Worm (Caenorhabditis elegans) whole organism, L4 larva: ENCODE measurements around the gene fbxa-78.

Experiments used
- F26F4.8 ChIP-seq: fragments of 200-800 bp; sonication (Bioruptor generic); conservative IDR thresholded peaks from 2 replicates; pipeline ENCODE4 v1.3.6; 2022; ENCODE audit warnings: missing genetic modification characterization, missing compliant biosample characterization
- F44E2.7 ChIP-seq: fragments of 200-800 bp; sonication (Bioruptor generic); IDR thresholded peaks from 2 replicates; pipeline ENCODE4 v2.1.2; 2022; ENCODE audit warnings: missing genetic modification characterization, missing compliant biosample characterization
- T20F7.1 ChIP-seq: fragments of 200-800 bp; sonication (Bioruptor generic); optimal IDR thresholded peaks from 2 replicates; lab custom pipeline; 2018; ENCODE audit warnings: mild to moderate bottlenecking, missing genetic modification characterization, missing compliant biosample characterization
- Y105C5A.15 ChIP-seq: fragments of 200-800 bp; sonication (Bioruptor generic); IDR thresholded peaks from 2 replicates; pipeline ENCODE4 v1.3.6; 2022; ENCODE audit warnings: missing genetic modification characterization, missing compliant biosample characterization
- Y75B8A.6 ChIP-seq: fragments of 200-800 bp; sonication (Bioruptor generic); IDR thresholded peaks from 2 replicates; pipeline ENCODE4 v1.3.6; 2022; ENCODE audit warnings: missing genetic modification reagents, missing genetic modification characterization, missing compliant biosample characterization
- ZK337.2 ChIP-seq: fragments of 200-800 bp; sonication (Bioruptor generic); IDR thresholded peaks from 2 replicates; pipeline ENCODE4 v1.3.6; 2022; ENCODE audit warnings: missing genetic modification reagents, missing genetic modification characterization, missing compliant biosample characterization
- aly-2 ChIP-seq: sonication (generic microtip); optimal IDR thresholded peaks from 2 replicates; lab custom pipeline; 2018; ENCODE audit warnings: missing biosample characterization, missing genetic modification characterization
- ama-1 ChIP-seq: fragments of 150-350 bp; optimal IDR thresholded peaks from 2 replicates; lab custom pipeline; 2014; ENCODE audit warnings: inconsistent platforms, mixed read lengths
- attf-4 ChIP-seq: sonication (generic microtip); optimal IDR thresholded peaks from 3 replicates; lab custom pipeline; 2017; ENCODE audit warnings: missing biosample characterization, missing genetic modification characterization
- ceh-20 ChIP-seq: fragments of 200-800 bp; sonication (Bioruptor generic); IDR thresholded peaks from 2 replicates; pipeline ENCODE4 v1.3.6; 2022; ENCODE audit warnings: missing genetic modification reagents, missing genetic modification characterization, missing compliant biosample characterization
- ceh-28 ChIP-seq: fragments of 150-350 bp; optimal IDR thresholded peaks from 2 replicates; lab custom pipeline; 2014; ENCODE audit warnings: missing biosample characterization, missing genetic modification reagents, missing genetic modification characterization
- ceh-44 ChIP-seq: fragments of 200-800 bp; sonication (Bioruptor generic); IDR thresholded peaks from 2 replicates; pipeline ENCODE4 v1.3.6; 2022; ENCODE audit warnings: missing genetic modification reagents, missing genetic modification characterization, missing compliant biosample characterization
- cey-2 ChIP-seq: sonication (generic microtip); optimal IDR thresholded peaks from 3 replicates; lab custom pipeline; 2017; ENCODE audit warnings: missing genetic modification characterization, mild to moderate bottlenecking, missing compliant biosample characterization, antibody characterized with exemption, borderline replicate concordance; ENCODE audit not compliant: insufficient read depth
- daf-12 ChIP-seq: fragments of 150-350 bp; optimal IDR thresholded peaks from 2 replicates; lab custom pipeline; 2014; ENCODE audit warnings: missing biosample characterization, missing genetic modification reagents, missing genetic modification characterization
- daf-16 ChIP-seq, 3 experiments: sonication (generic microtip); optimal IDR thresholded peaks; 2 replicates each; lab custom pipeline; 2016 to 2017; ENCODE audit warnings: missing genetic modification characterization in 3 of 3, missing genetic modification reagents in 3 of 3, mild to moderate bottlenecking in 2 of 3, missing compliant biosample characterization in 2 of 3, missing biosample characterization in 1 of 3, moderate library complexity in 1 of 3
- daf-19 ChIP-seq: fragments of 200-800 bp; sonication (Bioruptor generic); conservative IDR thresholded peaks from 2 replicates; pipeline ENCODE4 v1.3.6; 2022; ENCODE audit warnings: missing genetic modification characterization, missing compliant biosample characterization
- dmd-6 ChIP-seq: fragments of 200-800 bp; sonication (Bioruptor generic); IDR thresholded peaks from 2 replicates; pipeline ENCODE4 v1.3.6; 2022; ENCODE audit warnings: missing genetic modification reagents, missing genetic modification characterization, missing compliant biosample characterization
- dpl-1 ChIP-seq: fragments of 150-350 bp; optimal IDR thresholded peaks from 2 replicates; lab custom pipeline; 2014; ENCODE audit warnings: missing biosample characterization, missing genetic modification reagents, missing genetic modification characterization
- dve-1 ChIP-seq: sonication (generic microtip); optimal IDR thresholded peaks from 2 replicates; lab custom pipeline; 2017; ENCODE audit warnings: antibody characterized with exemption, mild to moderate bottlenecking, missing genetic modification characterization, missing compliant biosample characterization; ENCODE audit not compliant: insufficient read depth
- egl-43 ChIP-seq: fragments of 200-800 bp; sonication (Bioruptor generic); IDR thresholded peaks from 2 replicates; pipeline ENCODE4 v1.3.6; 2022; ENCODE audit warnings: missing genetic modification reagents, missing genetic modification characterization, missing compliant biosample characterization
- fos-1 ChIP-seq: fragments of 150-350 bp; optimal IDR thresholded peaks from 2 replicates; lab custom pipeline; 2014; ENCODE audit warnings: missing biosample characterization, missing genetic modification characterization
- gei-8 ChIP-seq: fragments of 200-800 bp; sonication (Bioruptor generic); optimal IDR thresholded peaks from 2 replicates; lab custom pipeline; 2018; ENCODE audit warnings: mild to moderate bottlenecking, missing genetic modification characterization, missing compliant biosample characterization
- hlh-11 ChIP-seq: fragments of 200-800 bp; sonication (Bioruptor generic); optimal IDR thresholded peaks from 2 replicates; lab custom pipeline; 2018; ENCODE audit warnings: mild to moderate bottlenecking, missing genetic modification characterization, missing compliant biosample characterization
- hlh-30 ChIP-seq: sonication (generic microtip); optimal IDR thresholded peaks from 2 replicates; lab custom pipeline; 2017; ENCODE audit warnings: antibody characterized with exemption, mild to moderate bottlenecking, missing genetic modification characterization, missing compliant biosample characterization; ENCODE audit not compliant: insufficient read depth
- lim-7 ChIP-seq: fragments of 200-800 bp; sonication (Bioruptor generic); IDR thresholded peaks from 2 replicates; pipeline ENCODE4 v1.3.6; 2022; ENCODE audit warnings: missing genetic modification characterization, missing compliant biosample characterization
- lin-13 ChIP-seq: fragments of 150-350 bp; optimal IDR thresholded peaks from 2 replicates; lab custom pipeline; 2014; ENCODE audit warnings: missing biosample characterization, missing genetic modification reagents, missing genetic modification characterization
- lin-15B ChIP-seq: fragments of 150-350 bp; sonication (generic microtip); optimal IDR thresholded peaks from 3 replicates; lab custom pipeline; 2014; ENCODE audit warnings: missing biosample characterization, missing genetic modification characterization
- lin-29 ChIP-seq: fragments of 200-800 bp; sonication (Bioruptor generic); IDR thresholded peaks from 2 replicates; pipeline ENCODE4 v1.3.6; 2022; ENCODE audit warnings: missing genetic modification reagents, missing genetic modification characterization, missing compliant biosample characterization
- lir-3 ChIP-seq: sonication (generic microtip); optimal IDR thresholded peaks from 2 replicates; lab custom pipeline; 2016; ENCODE audit warnings: mild to moderate bottlenecking, missing genetic modification characterization, missing compliant biosample characterization
- madf-9 ChIP-seq: fragments of 200-800 bp; sonication (Bioruptor generic); conservative IDR thresholded peaks from 2 replicates; pipeline ENCODE4 v1.3.6; 2022; ENCODE audit warnings: missing genetic modification reagents, missing genetic modification characterization, missing compliant biosample characterization
- mxl-2 ChIP-seq: fragments of 200-800 bp; sonication (Bioruptor generic); conservative IDR thresholded peaks from 2 replicates; pipeline ENCODE4 v1.3.6; 2022; ENCODE audit warnings: missing genetic modification reagents, missing genetic modification characterization, missing compliant biosample characterization
- mxl-3 ChIP-seq: fragments of 200-800 bp; sonication (Bioruptor generic); optimal IDR thresholded peaks from 2 replicates; lab custom pipeline; 2018; ENCODE audit warnings: mild to moderate bottlenecking, missing genetic modification characterization, missing compliant biosample characterization
- nhr-28 ChIP-seq: fragments of 150-350 bp; optimal IDR thresholded peaks from 2 replicates; lab custom pipeline; 2014; ENCODE audit warnings: missing biosample characterization, missing genetic modification characterization
- nhr-42 ChIP-seq: fragments of 200-800 bp; sonication (Bioruptor generic); IDR thresholded peaks from 2 replicates; pipeline ENCODE4 v1.3.6; 2022; ENCODE audit warnings: missing genetic modification characterization, missing compliant biosample characterization
- nhr-77 ChIP-seq: fragments of 150-350 bp; optimal IDR thresholded peaks from 2 replicates; lab custom pipeline; 2014; ENCODE audit warnings: missing biosample characterization, missing genetic modification characterization
- pha-4 ChIP-seq, 2 experiments: fragments of 150-350 bp in 1 of 2; fragments of 200-800 bp in 1 of 2; sonication (Bioruptor generic) in 1 of 2; IDR thresholded peaks in 1 of 2; optimal IDR thresholded peaks in 1 of 2; 2 replicates each; pipeline versions ENCODE4 v1.3.6 to Lab custom; 2014 to 2022; ENCODE audit warnings: missing genetic modification characterization in 2 of 2, missing genetic modification reagents in 2 of 2, missing biosample characterization in 1 of 2, missing compliant biosample characterization in 1 of 2
- sdz-12 ChIP-seq: fragments of 200-800 bp; sonication (Bioruptor generic); optimal IDR thresholded peaks from 2 replicates; lab custom pipeline; 2018; ENCODE audit warnings: mild to moderate bottlenecking, missing genetic modification characterization, missing compliant biosample characterization
- set-16 ChIP-seq: fragments of 200-800 bp; sonication (Bioruptor generic); IDR thresholded peaks from 2 replicates; pipeline ENCODE4 v1.3.6; 2022; ENCODE audit warnings: missing genetic modification reagents, missing genetic modification characterization, missing compliant biosample characterization
- skn-1 ChIP-seq: fragments of 150-350 bp; optimal IDR thresholded peaks from 2 replicates; lab custom pipeline; 2014; ENCODE audit warnings: missing biosample characterization, missing genetic modification characterization
- snpc-1.2 ChIP-seq: fragments of 200-800 bp; sonication (Bioruptor generic); IDR thresholded peaks from 2 replicates; pipeline ENCODE4 v1.3.6; 2022; ENCODE audit warnings: missing genetic modification reagents, missing genetic modification characterization, missing compliant biosample characterization
- tra-1 ChIP-seq: fragments of 200-800 bp; sonication (Bioruptor generic); IDR thresholded peaks from 2 replicates; pipeline ENCODE4 v1.3.6; 2022; ENCODE audit warnings: missing genetic modification reagents, missing genetic modification characterization, missing compliant biosample characterization
- unc-130 ChIP-seq: sonication (generic microtip); optimal IDR thresholded peaks from 2 replicates; lab custom pipeline; 2016; ENCODE audit warnings: missing genetic modification reagents, missing genetic modification characterization, missing compliant biosample characterization
- unc-62 ChIP-seq, 3 experiments: fragments of 150-350 bp in 1 of 3; sonication (generic microtip); optimal IDR thresholded peaks in 2 of 3; peaks in 1 of 3; 1 replicate in 1 of 3; 2 replicates in 2 of 3; lab custom pipeline; 2014 to 2017; ENCODE audit warnings: missing biosample characterization in 3 of 3, missing genetic modification characterization in 3 of 3, missing genetic modification reagents in 3 of 3, missing genotype in 1 of 3
- vab-7 ChIP-seq: fragments of 200-800 bp; sonication (Bioruptor generic); IDR thresholded peaks from 2 replicates; pipeline ENCODE4 v1.3.6; 2022; ENCODE audit warnings: missing genetic modification reagents, missing genetic modification characterization, missing compliant biosample characterization
- zag-1 ChIP-seq: fragments of 150-350 bp; optimal IDR thresholded peaks from 2 replicates; lab custom pipeline; 2014; ENCODE audit warnings: missing biosample characterization, missing genetic modification characterization
- zfp-3 ChIP-seq: fragments of 200-800 bp; sonication (Bioruptor generic); conservative IDR thresholded peaks from 2 replicates; pipeline ENCODE4 v1.3.6; 2022; ENCODE audit warnings: missing genetic modification reagents, missing genetic modification characterization, missing compliant biosample characterization
- zip-2 ChIP-seq: fragments of 150-350 bp; optimal IDR thresholded peaks from 2 replicates; lab custom pipeline; 2014; ENCODE audit warnings: missing biosample characterization, missing genetic modification characterization
- ztf-11 ChIP-seq: fragments of 150-350 bp; optimal IDR thresholded peaks from 2 replicates; lab custom pipeline; 2014; ENCODE audit warnings: missing biosample characterization, missing genetic modification characterization
- ztf-7 ChIP-seq: fragments of 150-350 bp; optimal IDR thresholded peaks from 2 replicates; lab custom pipeline; 2014; ENCODE audit warnings: missing biosample characterization, missing genetic modification characterization

Gene fbxa-78

DNA sequence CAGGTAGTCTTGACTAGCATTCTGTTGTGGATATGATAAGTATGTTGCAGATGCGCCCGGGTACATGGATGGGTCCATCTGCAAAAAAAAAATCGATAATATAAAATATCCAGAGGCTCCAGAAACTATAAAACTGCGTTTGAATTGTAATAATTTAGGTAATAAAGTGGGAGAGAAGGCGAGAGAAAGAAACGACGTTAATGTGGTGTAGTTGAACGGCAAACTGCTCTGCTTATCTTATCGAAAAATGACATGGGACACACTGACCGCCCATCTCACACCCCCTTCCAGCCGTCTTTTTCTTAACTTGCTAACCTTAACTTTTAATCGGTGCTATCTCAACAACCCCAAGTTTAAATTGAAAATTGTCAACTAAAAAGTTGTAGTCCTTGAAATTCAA lies 36.3 kb downstream of the fbxa-78 start (continued):
- TF ChIP-seq lim-7 (GFP tag; lab: Robert Waterston, UW) = no peak
- no peak for TF ChIP-seq ZK337.2 (GFP tag; lab: Robert Waterston, UW)
- TF ChIP-seq aly-2 (tag; lab: Kevin White, UChicago) = no peak
- TF ChIP-seq madf-9 (GFP tag; lab: Robert Waterston, UW) = no peak
- TF ChIP-seq snpc-1.2 (GFP tag; lab: Robert Waterston, UW) = no peak
- TF ChIP-seq gei-8 (GFP tag; lab: Kevin White, UChicago) = no peak
- no peak for TF ChIP-seq T20F7.1 (GFP tag; lab: Kevin White, UChicago)
- TF ChIP-seq ceh-20 = no peak
- TF ChIP-seq daf-12 (tag; lab: Kevin White, UChicago) = no peak
- peak in 1 of 2 experiments; percentile 51 for TF ChIP-seq unc-62 (GFP tag; optimal IDR thresholded peaks at IDR 0.05 in 1 of 2; lab: Kevin White, UChicago)
- no peak for TF ChIP-seq unc-62 (tag; optimal IDR thresholded peaks at IDR 0.05; lab: Kevin White, UChicago)
- no peak for TF ChIP-seq lin-15B (tag; lab: Kevin White, UChicago)
- TF ChIP-seq hlh-30 = peak; percentile 5
- TF ChIP-seq ceh-28 (tag; lab: Kevin White, UChicago) = peak; percentile 25
- TF ChIP-seq fos-1 (tag; lab: Kevin White, UChicago) = no peak
- no peak for TF ChIP-seq F44E2.7 (GFP tag; lab: Robert Waterston, UW)
- no peak for TF ChIP-seq nhr-42 (GFP tag; lab: Robert Waterston, UW)
- TF ChIP-seq attf-4 (tag; lab: Kevin White, UChicago) = no peak
- TF ChIP-seq sdz-12 (GFP tag; lab: Kevin White, UChicago) = no peak
- TF ChIP-seq zfp-3 = no peak
- TF ChIP-seq Y75B8A.6 (GFP tag; lab: Robert Waterston, UW) = no peak
- TF ChIP-seq lin-29 = no peak
- no peak for TF ChIP-seq daf-19 (GFP tag; lab: Robert Waterston, UW)
- TF ChIP-seq ceh-44 (GFP tag; lab: Robert Waterston, UW) = no peak

DNA sequence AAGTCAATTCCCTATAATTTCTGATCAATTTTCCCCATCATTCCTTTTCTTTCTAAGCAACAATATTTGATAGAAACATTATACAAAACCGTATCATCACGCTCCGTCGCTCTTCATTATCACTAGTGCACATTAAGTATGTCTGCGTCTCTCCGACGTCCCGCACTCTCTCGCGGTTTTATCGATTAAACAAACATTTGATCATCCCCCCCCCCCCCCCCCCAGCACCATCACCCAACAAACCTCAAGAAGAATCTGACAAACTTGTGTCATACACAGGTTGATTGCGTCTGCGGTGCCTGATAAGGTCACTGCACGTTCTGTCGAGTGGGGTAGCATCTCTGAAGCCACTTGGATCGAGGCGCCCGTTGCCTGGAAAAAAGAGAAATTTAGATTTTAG lies 38.2 kb downstream of the fbxa-78 start:
- TF ChIP-seq ztf-11 (tag; lab: Kevin White, UChicago) (no peak), dve-1 (tag; lab: Kevin White, UChicago) (peak; percentile 6), ama-1 (no peak), zag-1 (tag; lab: Kevin White, UChicago) (no peak), ztf-7 (tag; lab: Kevin White, UChicago) (no peak), attf-4 (tag; lab: Kevin White, UChicago) (no peak), dmd-6 (GFP tag; lab: Robert Waterston, UW) (peak; percentile 66), lir-3 (tag; lab: Kevin White, UChicago) (no peak), hlh-11 (peak; percentile 81), Y105C5A.15 (no peak), vab-7 (GFP tag; lab: Robert Waterston, UW) (no peak), cey-2 (tag; lab: Kevin White, UChicago) (no peak), egl-43 (GFP tag; lab: Robert Waterston, UW) (no peak), lin-29 (no peak), lin-13 (GFP tag; lab: Kevin White, UChicago) (no peak), F26F4.8 (GFP tag; lab: Robert Waterston, UW) (no peak), daf-16 (GFP tag; optimal IDR thresholded peaks at IDR 0.05; lab: Kevin White, UChicago) (no peak), daf-16 (tag; optimal IDR thresholded peaks at IDR 0.05; lab: Kevin White, UChicago) (peak; percentile 41), nhr-77 (tag; lab: Kevin White, UChicago) (peak; percentile 24), zip-2 (no peak), pha-4 (GFP tag; IDR thresholded peaks at IDR 0.05; lab: Robert Waterston, UW) (peak; percentile 27; the same call in 1 of the 2 replicates), pha-4 (tag; optimal IDR thresholded peaks at IDR 0.05; lab: Kevin White, UChicago) (no peak), mxl-2 (no peak), tra-1 (GFP tag; lab: Robert Waterston, UW) (0 out of 2 replicates have a peak, but pooled peaks have one; percentile 14), skn-1 (tag; lab: Kevin White, UChicago) (no peak), zfp-3 (no peak), dpl-1 (GFP tag; lab: Kevin White, UChicago) (no peak), ceh-20 (no peak), gei-8 (GFP tag; lab: Kevin White, UChicago) (no peak), nhr-28 (tag; lab: Kevin White, UChicago) (peak; percentile 13), unc-130 (GFP tag; lab: Kevin White, UChicago) (no peak), mxl-3 (GFP tag; lab: Kevin White, UChicago) (peak; percentile 61), set-16 (no peak)
